Worm (Caenorhabditis elegans) whole organism, young adult: ENCODE data around the gene B0280.17.
A peak's percentile ranks its signal among the peaks of the same experiment; 100 is the strongest.

Experiments used
- B0035.1 ChIP-seq: sonication (generic microtip); optimal IDR thresholded peaks from 2 replicates; lab custom pipeline; 2016; ENCODE audit warnings: missing genetic modification characterization, mild to moderate bottlenecking, missing compliant biosample characterization, missing genotype, missing genetic modification reagents
- B0261.1 ChIP-seq: sonication (generic microtip); optimal IDR thresholded peaks from 2 replicates; lab custom pipeline; 2016; ENCODE audit warnings: mild to moderate bottlenecking, missing genetic modification characterization, moderate library complexity, missing compliant biosample characterization
- C17E4.6 ChIP-seq: fragments of 200-800 bp; sonication (Bioruptor generic); IDR thresholded peaks from 2 replicates; pipeline ENCODE4 v1.3.6; 2022; ENCODE audit warnings: missing genetic modification reagents, missing genetic modification characterization, missing compliant biosample characterization
- F37B4.10 ChIP-seq: fragments of 200-800 bp; sonication (Bioruptor generic); IDR thresholded peaks from 2 replicates; pipeline ENCODE4 v1.3.6; 2022; ENCODE audit warnings: missing genetic modification characterization, missing compliant biosample characterization
- F39B2.1 ChIP-seq: fragments of 200-800 bp; sonication (Bioruptor generic); IDR thresholded peaks from 2 replicates; pipeline ENCODE4 v1.3.6; 2022; ENCODE audit warnings: missing genetic modification reagents, missing genetic modification characterization, missing compliant biosample characterization
- F57C9.4 ChIP-seq: sonication (generic microtip); optimal IDR thresholded peaks from 2 replicates; lab custom pipeline; 2017; ENCODE audit warnings: mild to moderate bottlenecking, missing genetic modification characterization, missing compliant biosample characterization
- T26A5.8 ChIP-seq: sonication (generic microtip); optimal IDR thresholded peaks from 2 replicates; lab custom pipeline; 2016; ENCODE audit warnings: missing genetic modification characterization, missing compliant biosample characterization
- Y53G8AR.9 ChIP-seq: fragments of 200-800 bp; sonication (Bioruptor generic); conservative IDR thresholded peaks from 2 replicates; pipeline ENCODE4 v1.3.6; 2022; ENCODE audit warnings: missing genetic modification reagents, missing genetic modification characterization, missing compliant biosample characterization
- Y56A3A.18 ChIP-seq: fragments of 200-800 bp; sonication (Bioruptor generic); IDR thresholded peaks from 2 replicates; pipeline ENCODE4 v1.3.6; 2022; ENCODE audit warnings: missing genetic modification reagents, missing genetic modification characterization, missing compliant biosample characterization
- Y67H2A.10 ChIP-seq: fragments of 200-800 bp; sonication (Bioruptor generic); conservative IDR thresholded peaks from 2 replicates; pipeline ENCODE4 v1.3.6; 2022; ENCODE audit warnings: missing genetic modification reagents, missing genetic modification characterization, missing compliant biosample characterization
- Y79H2A.3 ChIP-seq: fragments of 200-800 bp; sonication (Bioruptor generic); conservative IDR thresholded peaks from 2 replicates; pipeline ENCODE4 v1.3.6; 2022; ENCODE audit warnings: missing genetic modification reagents, missing genetic modification characterization, missing compliant biosample characterization
- Y95B8A.8 ChIP-seq: fragments of 200-800 bp; sonication (Bioruptor generic); IDR thresholded peaks from 2 replicates; pipeline ENCODE4 v1.3.6; 2022; ENCODE audit warnings: missing genetic modification reagents, missing genetic modification characterization, missing compliant biosample characterization
- akir-1 ChIP-seq: fragments of 200-800 bp; sonication (Bioruptor generic); optimal IDR thresholded peaks from 2 replicates; lab custom pipeline; 2018; ENCODE audit warnings: mild to moderate bottlenecking, missing genetic modification characterization, moderate library complexity, missing compliant biosample characterization
- aptf-2 ChIP-seq: fragments of 200-800 bp; sonication (Bioruptor generic); conservative IDR thresholded peaks from 2 replicates; pipeline ENCODE4 v1.3.6; 2022; ENCODE audit warnings: missing genetic modification reagents, missing genetic modification characterization, missing compliant biosample characterization
- aptf-3 ChIP-seq: fragments of 200-800 bp; sonication (Bioruptor generic); IDR thresholded peaks from 2 replicates; pipeline ENCODE4 v1.3.6; 2022; ENCODE audit warnings: missing genetic modification characterization, missing compliant biosample characterization
- atf-7 ChIP-seq: sonication (generic microtip); optimal IDR thresholded peaks from 2 replicates; lab custom pipeline; 2017; ENCODE audit warnings: mild to moderate bottlenecking, missing genetic modification characterization, missing compliant biosample characterization
- athp-1 ChIP-seq: sonication (generic microtip); optimal IDR thresholded peaks from 2 replicates; lab custom pipeline; 2017; ENCODE audit warnings: mild to moderate bottlenecking, missing genetic modification characterization, missing compliant biosample characterization
- bed-2 ChIP-seq: fragments of 200-800 bp; sonication (Bioruptor generic); IDR thresholded peaks from 2 replicates; pipeline ENCODE4 v1.3.6; 2022; ENCODE audit warnings: missing genetic modification reagents, missing genetic modification characterization, missing compliant biosample characterization
- cebp-1 ChIP-seq, 2 experiments: fragments of 200-800 bp in 1 of 2; sonication (Bioruptor generic) in 1 of 2; sonication (generic microtip) in 1 of 2; IDR thresholded peaks in 1 of 2; optimal IDR thresholded peaks in 1 of 2; 2 replicates each; pipeline versions ENCODE4 v1.3.6 to Lab custom; 2017 to 2022; ENCODE audit warnings: missing compliant biosample characterization in 2 of 2, missing genetic modification characterization in 2 of 2, mild to moderate bottlenecking in 1 of 2, missing genetic modification reagents in 1 of 2, moderate library complexity in 1 of 2
- ceh-100 ChIP-seq: fragments of 200-800 bp; sonication (Bioruptor generic); IDR thresholded peaks from 2 replicates; pipeline ENCODE4 v1.3.6; 2022; ENCODE audit warnings: missing genetic modification reagents, missing genetic modification characterization, missing compliant biosample characterization
- ceh-58 ChIP-seq: fragments of 200-800 bp; sonication (Bioruptor generic); IDR thresholded peaks from 2 replicates; pipeline ENCODE4 v1.3.6; 2022; ENCODE audit warnings: missing genetic modification characterization, missing compliant biosample characterization
- dox-1 ChIP-seq: fragments of 200-800 bp; sonication (Bioruptor generic); IDR thresholded peaks from 2 replicates; pipeline ENCODE4 v1.3.6; 2022; ENCODE audit warnings: missing genetic modification reagents, missing genetic modification characterization, missing compliant biosample characterization
- dpff-1 ChIP-seq: sonication (generic microtip); optimal IDR thresholded peaks from 2 replicates; lab custom pipeline; 2017; ENCODE audit warnings: mild to moderate bottlenecking, missing genetic modification characterization, missing compliant biosample characterization
- efl-1 ChIP-seq: fragments of 150-350 bp; optimal IDR thresholded peaks from 2 replicates; lab custom pipeline; 2014; ENCODE audit warnings: missing biosample characterization, missing genetic modification reagents, missing genetic modification characterization
- ekl-4 ChIP-seq: fragments of 200-800 bp; sonication (Bioruptor generic); IDR thresholded peaks from 2 replicates; pipeline ENCODE4 v1.3.6; 2022; ENCODE audit warnings: missing genetic modification reagents, missing genetic modification characterization, missing compliant biosample characterization
- hmg-1.2 ChIP-seq: fragments of 200-800 bp; sonication (Bioruptor generic); IDR thresholded peaks from 2 replicates; pipeline ENCODE4 v1.3.6; 2022; ENCODE audit warnings: missing genetic modification reagents, missing genetic modification characterization, missing compliant biosample characterization
- hsf-1 ChIP-seq: fragments of 200-800 bp; sonication (Bioruptor generic); IDR thresholded peaks from 2 replicates; pipeline ENCODE4 v1.3.6; 2022; ENCODE audit warnings: missing genetic modification reagents, missing genetic modification characterization, missing compliant biosample characterization
- lin-35 ChIP-seq, 3 experiments: fragments of 150-350 bp in 2 of 3; sonication (generic microtip) in 1 of 3; optimal IDR thresholded peaks; 2 replicates each; lab custom pipeline; 2014 to 2018; ENCODE audit warnings: missing biosample characterization in 3 of 3, missing genetic modification characterization in 3 of 3, missing genetic modification reagents in 3 of 3
- lsl-1 ChIP-seq: fragments of 200-800 bp; sonication (Bioruptor generic); optimal IDR thresholded peaks from 2 replicates; lab custom pipeline; 2018; ENCODE audit warnings: mild to moderate bottlenecking, missing genetic modification characterization, moderate library complexity, missing compliant biosample characterization
- madf-10 ChIP-seq: sonication (generic microtip); optimal IDR thresholded peaks from 2 replicates; lab custom pipeline; 2016; ENCODE audit warnings: mild to moderate bottlenecking, missing genetic modification characterization, missing compliant biosample characterization
- madf-6 ChIP-seq: fragments of 200-800 bp; sonication (Bioruptor generic); IDR thresholded peaks from 2 replicates; pipeline ENCODE4 v1.3.6; 2022; ENCODE audit warnings: missing genetic modification reagents, missing genetic modification characterization, missing compliant biosample characterization
- mes-4 ChIP-seq: sonication (generic microtip); optimal IDR thresholded peaks from 2 replicates; lab custom pipeline; 2016; ENCODE audit warnings: missing genotype, missing genetic modification characterization, missing compliant biosample characterization
- nfyb-1 ChIP-seq: fragments of 200-800 bp; sonication (Bioruptor generic); IDR thresholded peaks from 2 replicates; pipeline ENCODE4 v1.3.6; 2022; ENCODE audit warnings: missing genetic modification reagents, missing genetic modification characterization, missing compliant biosample characterization
- pbrm-1 ChIP-seq: fragments of 200-800 bp; sonication (Bioruptor generic); IDR thresholded peaks from 2 replicates; pipeline ENCODE4 v1.3.6; 2022; ENCODE audit warnings: missing genetic modification reagents, missing genetic modification characterization, missing compliant biosample characterization
- rcor-1 ChIP-seq: fragments of 200-800 bp; sonication (Bioruptor generic); IDR thresholded peaks from 2 replicates; pipeline ENCODE4 v1.3.6; 2022; ENCODE audit warnings: missing genetic modification reagents, missing genetic modification characterization, missing compliant biosample characterization
- repo-1 ChIP-seq: sonication (generic microtip); optimal IDR thresholded peaks from 2 replicates; lab custom pipeline; 2017; ENCODE audit warnings: mild to moderate bottlenecking, missing genetic modification characterization, missing compliant biosample characterization
- rpc-1 ChIP-seq, 2 experiments: fragments of 150-350 bp in 1 of 2; sonication (generic microtip) in 1 of 2; optimal IDR thresholded peaks; 2 replicates each; lab custom pipeline; 2014 to 2018; ENCODE audit warnings: missing biosample characterization in 1 of 2, missing genetic modification characterization in 1 of 2, missing genetic modification reagents in 1 of 2, missing genotype in 1 of 2
- snpc-1.1 ChIP-seq: sonication (generic microtip); optimal IDR thresholded peaks from 2 replicates; lab custom pipeline; 2017; ENCODE audit warnings: missing genetic modification characterization, mild to moderate bottlenecking, missing compliant biosample characterization, antibody characterized with exemption, moderate library complexity, missing genotype, missing genetic modification reagents; ENCODE audit not compliant: insufficient read depth
- snpc-1.3 ChIP-seq: sonication (generic microtip); optimal IDR thresholded peaks from 2 replicates; lab custom pipeline; 2017; ENCODE audit warnings: missing genetic modification characterization, mild to moderate bottlenecking, missing compliant biosample characterization, antibody characterized with exemption, moderate library complexity, missing genotype, missing genetic modification reagents; ENCODE audit not compliant: insufficient read depth
- snpc-3.4 ChIP-seq: sonication (generic microtip); optimal IDR thresholded peaks from 2 replicates; lab custom pipeline; 2017; ENCODE audit warnings: missing genetic modification characterization, mild to moderate bottlenecking, missing compliant biosample characterization, antibody characterized with exemption, moderate library complexity, missing genotype, missing genetic modification reagents
- tbx-9 ChIP-seq: sonication (generic microtip); optimal IDR thresholded peaks from 2 replicates; lab custom pipeline; 2016; ENCODE audit warnings: borderline replicate concordance, missing genetic modification characterization, inconsistent platforms, missing compliant biosample characterization
- tlf-1 ChIP-seq: fragments of 200-800 bp; sonication (Bioruptor generic); optimal IDR thresholded peaks from 2 replicates; lab custom pipeline; 2018; ENCODE audit warnings: mild to moderate bottlenecking, missing genetic modification characterization, missing compliant biosample characterization
- unc-130 ChIP-seq: sonication (generic microtip); optimal IDR thresholded peaks from 2 replicates; lab custom pipeline; 2016; ENCODE audit warnings: missing genetic modification reagents, missing genetic modification characterization, missing compliant biosample characterization
- xnd-1 ChIP-seq: sonication (generic microtip); optimal IDR thresholded peaks from 2 replicates; lab custom pipeline; 2016; ENCODE audit warnings: missing genotype, missing genetic modification reagents, missing genetic modification characterization, missing compliant biosample characterization
- ztf-18 ChIP-seq: sonication (generic microtip); optimal IDR thresholded peaks from 2 replicates; lab custom pipeline; 2016; ENCODE audit warnings: missing genotype, mild to moderate bottlenecking, missing genetic modification characterization, missing compliant biosample characterization
- ztf-22 ChIP-seq: fragments of 200-800 bp; sonication (Bioruptor generic); optimal IDR thresholded peaks from 2 replicates; lab custom pipeline; 2018; ENCODE audit warnings: mild to moderate bottlenecking, missing genetic modification characterization, moderate library complexity, missing compliant biosample characterization
- ztf-26 ChIP-seq: sonication (generic microtip); optimal IDR thresholded peaks from 2 replicates; lab custom pipeline; 2017; ENCODE audit warnings: missing genetic modification characterization, missing compliant biosample characterization
- ztf-28 ChIP-seq: fragments of 200-800 bp; sonication (Bioruptor generic); IDR thresholded peaks from 2 replicates; pipeline ENCODE4 v1.3.6; 2022; ENCODE audit warnings: missing genetic modification reagents, missing genetic modification characterization, missing compliant biosample characterization

The B0280.17 gene

DNA sequence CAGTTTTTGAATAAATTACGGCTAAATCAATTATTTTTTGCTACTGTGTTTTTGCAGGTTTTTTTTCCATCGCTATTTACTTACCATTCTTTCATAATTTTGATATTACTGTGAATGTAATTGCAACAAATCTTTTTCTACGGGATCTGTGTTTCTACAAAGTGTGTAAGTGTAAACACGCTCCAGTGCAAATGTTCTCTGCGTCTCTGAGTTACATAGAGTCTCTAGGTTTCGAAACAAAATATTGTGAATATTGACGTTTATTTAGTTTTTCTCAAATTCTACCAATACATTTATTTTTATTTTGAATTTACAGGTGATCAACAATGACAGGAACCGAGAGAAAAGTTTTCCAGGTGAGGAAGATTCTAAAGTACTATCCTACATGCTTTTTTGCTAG lies 48.1 kb upstream of the B0280.17 start, which contains the start of gene yju-2 (continued):
- peak; percentile 7 for TF ChIP-seq lsl-1 (GFP tag; lab: Kevin White, UChicago)
- TF ChIP-seq F39B2.1 (GFP tag; lab: Robert Waterston, UW): no peak
- no peak for TF ChIP-seq bed-2 (GFP tag; lab: Robert Waterston, UW)
- no peak for TF ChIP-seq ztf-28 (GFP tag; lab: Robert Waterston, UW)
- TF ChIP-seq tbx-9 (tag; lab: Kevin White, UChicago): no peak
- TF ChIP-seq rpc-1 (optimal IDR thresholded peaks at IDR 0.05; lab: Kevin White, UChicago): no peak
- TF ChIP-seq rpc-1 (tag; optimal IDR thresholded peaks at IDR 0.05; lab: Kevin White, UChicago): no peak
- no peak for TF ChIP-seq xnd-1
- no peak for TF ChIP-seq Y67H2A.10 (GFP tag; lab: Robert Waterston, UW)
- TF ChIP-seq snpc-1.1: no peak
- no peak for TF ChIP-seq ceh-58 (GFP tag; lab: Robert Waterston, UW)
- no peak for TF ChIP-seq atf-7 (tag; lab: Kevin White, UChicago)
- TF ChIP-seq B0261.1 (tag; lab: Kevin White, UChicago): no peak
- TF ChIP-seq unc-130 (GFP tag; lab: Kevin White, UChicago): no peak
- TF ChIP-seq dpff-1: no peak
- TF ChIP-seq aptf-2 (GFP tag; lab: Robert Waterston, UW): no peak
- TF ChIP-seq tlf-1 (GFP tag; lab: Kevin White, UChicago): no peak
- peak; percentile 81 for TF ChIP-seq hmg-1.2
- TF ChIP-seq ztf-22 (GFP tag; lab: Kevin White, UChicago): no peak
- no peak for TF ChIP-seq Y79H2A.3 (GFP tag; lab: Robert Waterston, UW)
- no peak for TF ChIP-seq T26A5.8
- TF ChIP-seq aptf-3 (GFP tag; lab: Robert Waterston, UW): no peak
- peak; percentile 2 for TF ChIP-seq ztf-18
- peak in 1 of 3 experiments; percentile 57 for TF ChIP-seq lin-35 (GFP tag; optimal IDR thresholded peaks at IDR 0.05; lab: Kevin White, UChicago)
- TF ChIP-seq akir-1 (GFP tag; lab: Kevin White, UChicago): no peak
- TF ChIP-seq mes-4 (tag; lab: Kevin White, UChicago): no peak
- no peak for TF ChIP-seq F37B4.10
- no peak for TF ChIP-seq hsf-1 (GFP tag; lab: Robert Waterston, UW)
- TF ChIP-seq madf-6 (GFP tag; lab: Robert Waterston, UW): no peak
- no peak for TF ChIP-seq rcor-1
- TF ChIP-seq Y95B8A.8 (GFP tag; lab: Robert Waterston, UW): no peak
- no peak for TF ChIP-seq F57C9.4 (tag; lab: Kevin White, UChicago)
- TF ChIP-seq ceh-100 (GFP tag; lab: Robert Waterston, UW): peak; percentile 88
- TF ChIP-seq C17E4.6 (GFP tag; lab: Robert Waterston, UW): no peak
- no peak for TF ChIP-seq B0035.1 (tag; lab: Kevin White, UChicago)
- no peak for TF ChIP-seq snpc-1.3 (tag; lab: Kevin White, UChicago)
- no peak for TF ChIP-seq athp-1
- no peak for TF ChIP-seq snpc-3.4 (tag; lab: Kevin White, UChicago)
- TF ChIP-seq nfyb-1 (GFP tag; lab: Robert Waterston, UW): no peak
- TF ChIP-seq Y53G8AR.9 (GFP tag; lab: Robert Waterston, UW): no peak
- no peak for TF ChIP-seq pbrm-1
- TF ChIP-seq ztf-26: no peak
- TF ChIP-seq efl-1 (GFP tag; lab: Kevin White, UChicago): peak; percentile 12
- TF ChIP-seq madf-10 (tag; lab: Kevin White, UChicago): peak; percentile 3
- no peak for TF ChIP-seq ekl-4 (GFP tag; lab: Robert Waterston, UW)
- no peak for TF ChIP-seq Y56A3A.18 (GFP tag; lab: Robert Waterston, UW)
- no peak for TF ChIP-seq cebp-1 (GFP tag; IDR thresholded peaks at IDR 0.05; lab: Robert Waterston, UW)
- peak; percentile 58 for TF ChIP-seq cebp-1 (tag; optimal IDR thresholded peaks at IDR 0.05; lab: Kevin White, UChicago)
- TF ChIP-seq repo-1 (tag; lab: Kevin White, UChicago): peak; percentile 18
- TF ChIP-seq dox-1 (GFP tag; lab: Robert Waterston, UW): no peak
